Worm (Caenorhabditis elegans) whole organism, mixed stage, embryonic: Measurements from ENCODE around the gene F46G11.4.

ENCODE experiments used
- M03D4.4 ChIP-seq: sonication (generic microtip); optimal IDR thresholded peaks from 2 replicates; lab custom pipeline; 2017; ENCODE audit warnings: mild to moderate bottlenecking, missing genetic modification characterization, missing compliant biosample characterization
- bed-3 ChIP-seq: fragments of 200-800 bp; sonication (Bioruptor generic); optimal IDR thresholded peaks from 3 replicates; lab custom pipeline; 2018; ENCODE audit warnings: mild to moderate bottlenecking, missing genetic modification characterization, moderate library complexity, missing compliant biosample characterization
- ceh-43 ChIP-seq: fragments of 200-800 bp; sonication (Bioruptor generic); optimal IDR thresholded peaks from 2 replicates; lab custom pipeline; 2018; ENCODE audit warnings: mild to moderate bottlenecking, missing genetic modification characterization, moderate library complexity, missing compliant biosample characterization
- ceh-83 ChIP-seq: fragments of 200-800 bp; sonication (Bioruptor generic); optimal IDR thresholded peaks from 2 replicates; lab custom pipeline; 2018; ENCODE audit warnings: mild to moderate bottlenecking, missing genetic modification characterization, missing compliant biosample characterization
- ces-1 ChIP-seq: fragments of 150-350 bp; optimal IDR thresholded peaks from 2 replicates; lab custom pipeline; 2014; ENCODE audit warnings: missing biosample characterization, missing genetic modification reagents, missing genetic modification characterization
- cnd-1 ChIP-seq: fragments of 200-800 bp; sonication (Bioruptor generic); optimal IDR thresholded peaks from 2 replicates; lab custom pipeline; 2018; ENCODE audit warnings: mild to moderate bottlenecking, missing genetic modification characterization, missing compliant biosample characterization
- drap-1 ChIP-seq: fragments of 200-800 bp; sonication (Bioruptor generic); optimal IDR thresholded peaks from 3 replicates; lab custom pipeline; 2018; ENCODE audit warnings: mild to moderate bottlenecking, missing genetic modification characterization, missing compliant biosample characterization
- elt-1 ChIP-seq: sonication (generic microtip); optimal IDR thresholded peaks from 2 replicates; lab custom pipeline; 2017; ENCODE audit warnings: missing genetic modification characterization, mild to moderate bottlenecking, missing compliant biosample characterization, antibody characterized with exemption, moderate library complexity, borderline replicate concordance; ENCODE audit not compliant: insufficient read depth
- elt-3 ChIP-seq: fragments of 150-350 bp; optimal IDR thresholded peaks from 2 replicates; lab custom pipeline; 2014; ENCODE audit warnings: missing biosample characterization, missing genetic modification characterization
- flh-1 ChIP-seq: fragments of 200-800 bp; sonication (Bioruptor generic); optimal IDR thresholded peaks from 2 replicates; lab custom pipeline; 2018; ENCODE audit warnings: mild to moderate bottlenecking, missing genetic modification characterization, moderate library complexity, missing compliant biosample characterization
- ham-2 ChIP-seq: fragments of 200-800 bp; sonication (Bioruptor generic); optimal IDR thresholded peaks from 2 replicates; lab custom pipeline; 2018; ENCODE audit warnings: mild to moderate bottlenecking, missing genetic modification characterization, missing compliant biosample characterization
- hlh-1 ChIP-seq: fragments of 150-350 bp; optimal IDR thresholded peaks from 2 replicates; lab custom pipeline; 2014; ENCODE audit warnings: missing biosample characterization, missing genetic modification reagents, missing genetic modification characterization
- lin-13 ChIP-seq: fragments of 150-350 bp; optimal IDR thresholded peaks from 2 replicates; lab custom pipeline; 2014; ENCODE audit warnings: missing biosample characterization, missing genetic modification characterization
- lin-32 ChIP-seq: fragments of 200-800 bp; sonication (Bioruptor generic); optimal IDR thresholded peaks from 2 replicates; lab custom pipeline; 2018; ENCODE audit warnings: mild to moderate bottlenecking, missing genetic modification characterization, missing compliant biosample characterization
- lsy-2 ChIP-seq: fragments of 150-350 bp; optimal IDR thresholded peaks from 2 replicates; lab custom pipeline; 2014; ENCODE audit warnings: missing biosample characterization, missing genetic modification characterization
- mab-5 ChIP-seq: fragments of 150-350 bp; optimal IDR thresholded peaks from 2 replicates; lab custom pipeline; 2014; ENCODE audit warnings: missing biosample characterization, missing genetic modification characterization
- mep-1 ChIP-seq: fragments of 150-350 bp; optimal IDR thresholded peaks from 2 replicates; lab custom pipeline; 2017; ENCODE audit warnings: missing biosample characterization, missing genetic modification reagents, missing genetic modification characterization, inconsistent platforms
- mls-2 ChIP-seq: sonication (generic microtip); optimal IDR thresholded peaks from 2 replicates; lab custom pipeline; 2016; ENCODE audit warnings: mild to moderate bottlenecking, missing genetic modification characterization, moderate library complexity, missing compliant biosample characterization
- nhr-12 ChIP-seq: fragments of 150-350 bp; optimal IDR thresholded peaks from 2 replicates; lab custom pipeline; 2014; ENCODE audit warnings: missing biosample characterization, missing genetic modification characterization
- nhr-2 ChIP-seq: fragments of 150-350 bp; optimal IDR thresholded peaks from 2 replicates; lab custom pipeline; 2014; ENCODE audit warnings: missing biosample characterization, missing genetic modification characterization
- nhr-237 ChIP-seq: fragments of 150-350 bp; optimal IDR thresholded peaks from 2 replicates; lab custom pipeline; 2014; ENCODE audit warnings: missing biosample characterization, missing genetic modification characterization
- nhr-28 ChIP-seq: fragments of 150-350 bp; optimal IDR thresholded peaks from 2 replicates; lab custom pipeline; 2014; ENCODE audit warnings: missing biosample characterization, missing genetic modification characterization
- nhr-76 ChIP-seq: sonication (generic microtip); optimal IDR thresholded peaks from 2 replicates; lab custom pipeline; 2017; ENCODE audit warnings: missing biosample characterization, missing genetic modification characterization
- pha-4 ChIP-seq: fragments of 150-350 bp; optimal IDR thresholded peaks from 2 replicates; lab custom pipeline; 2018; ENCODE audit warnings: missing biosample characterization, missing genetic modification reagents, missing genetic modification characterization
- sem-2 ChIP-seq: fragments of 200-800 bp; sonication (Bioruptor generic); optimal IDR thresholded peaks from 2 replicates; lab custom pipeline; 2018; ENCODE audit warnings: mild to moderate bottlenecking, missing genetic modification characterization, missing compliant biosample characterization
- snpc-4 ChIP-seq: fragments of 150-350 bp; optimal IDR thresholded peaks from 2 replicates; lab custom pipeline; 2014; ENCODE audit warnings: missing biosample characterization, missing genetic modification characterization
- sptf-1 ChIP-seq: sonication (generic microtip); optimal IDR thresholded peaks from 2 replicates; lab custom pipeline; 2017; ENCODE audit warnings: mild to moderate bottlenecking, missing genetic modification characterization, moderate library complexity, missing compliant biosample characterization
- tbx-8 ChIP-seq: fragments of 200-800 bp; sonication (Bioruptor generic); optimal IDR thresholded peaks from 2 replicates; lab custom pipeline; 2018; ENCODE audit warnings: mild to moderate bottlenecking, missing genetic modification characterization, moderate library complexity, missing compliant biosample characterization
- unc-120 ChIP-seq: sonication (generic microtip); optimal IDR thresholded peaks from 2 replicates; lab custom pipeline; 2017; ENCODE audit warnings: missing genetic modification characterization, missing compliant biosample characterization; ENCODE audit not compliant: poor library complexity, severe bottlenecking
- unc-39 ChIP-seq: fragments of 150-350 bp; optimal IDR thresholded peaks from 2 replicates; lab custom pipeline; 2014; ENCODE audit warnings: missing biosample characterization, missing genetic modification characterization
- unc-62 ChIP-seq: fragments of 150-350 bp; optimal IDR thresholded peaks from 2 replicates; lab custom pipeline; 2014; ENCODE audit warnings: missing biosample characterization, missing genetic modification reagents, missing genetic modification characterization
- ztf-11 ChIP-seq: fragments of 150-350 bp; optimal IDR thresholded peaks from 2 replicates; lab custom pipeline; 2014; ENCODE audit warnings: missing biosample characterization, missing genetic modification characterization

The F46G11.4 gene

ce11 chrX:5816346-5816745 lies 17.8 kb upstream of the F46G11.4 start:
- TF ChIP-seq mep-1 (tag; lab: Kevin White, UChicago) (no peak), mls-2 (peak; percentile 73), nhr-76 (tag; lab: Kevin White, UChicago) (no peak), nhr-28 (tag; lab: Kevin White, UChicago) (no peak), M03D4.4 (tag; lab: Kevin White, UChicago) (peak; percentile 50), elt-3 (tag; lab: Kevin White, UChicago) (no peak), ceh-83 (GFP tag; lab: Kevin White, UChicago) (no peak), snpc-4 (no peak), ceh-43 (GFP tag; lab: Kevin White, UChicago) (no peak), nhr-237 (tag; lab: Kevin White, UChicago) (no peak), unc-39 (tag; lab: Kevin White, UChicago) (no peak), flh-1 (GFP tag; lab: Kevin White, UChicago) (no peak), ces-1 (GFP tag; lab: Kevin White, UChicago) (peak; percentile 24), unc-120 (peak; percentile 50), lin-13 (tag; lab: Kevin White, UChicago) (no peak), hlh-1 (tag; lab: Kevin White, UChicago) (no peak), sptf-1 (tag; lab: Kevin White, UChicago) (peak; percentile 14), nhr-2 (tag; lab: Kevin White, UChicago) (no peak), cnd-1 (peak; percentile 11), ham-2 (GFP tag; lab: Kevin White, UChicago) (peak; percentile 13), sem-2 (GFP tag; lab: Kevin White, UChicago) (no peak), drap-1 (GFP tag; lab: Kevin White, UChicago) (peak; percentile 54), lsy-2 (no peak)

ce11 chrX:5815343-5815742 lies 16.8 kb upstream of the F46G11.4 start:
- TF ChIP-seq mab-5 (tag; lab: Kevin White, UChicago) (no peak), hlh-1 (tag; lab: Kevin White, UChicago) (peak; percentile 49), sem-2 (GFP tag; lab: Kevin White, UChicago) (no peak)

ce11 chrX:5814342-5814741 lies 15.8 kb upstream of the F46G11.4 start:
- TF ChIP-seq nhr-237 (tag; lab: Kevin White, UChicago) (no peak), ces-1 (GFP tag; lab: Kevin White, UChicago) (no peak), bed-3 (GFP tag; lab: Kevin White, UChicago) (no peak), sem-2 (GFP tag; lab: Kevin White, UChicago) (no peak), tbx-8 (GFP tag; lab: Kevin White, UChicago) (no peak), nhr-76 (tag; lab: Kevin White, UChicago) (no peak), lsy-2 (no peak), sptf-1 (tag; lab: Kevin White, UChicago) (no peak), lin-32 (GFP tag; lab: Kevin White, UChicago) (no peak), mls-2 (no peak), ham-2 (GFP tag; lab: Kevin White, UChicago) (no peak), lin-13 (tag; lab: Kevin White, UChicago) (no peak), unc-62 (no peak), mep-1 (tag; lab: Kevin White, UChicago) (no peak), pha-4 (tag; lab: Kevin White, UChicago) (no peak), M03D4.4 (tag; lab: Kevin White, UChicago) (no peak), hlh-1 (tag; lab: Kevin White, UChicago) (no peak)

ce11 chrX:5813030-5813429 lies 14.4 kb upstream of the F46G11.4 start:
- TF ChIP-seq elt-1 (tag; lab: Kevin White, UChicago): no peak
- TF ChIP-seq snpc-4: no peak
- TF ChIP-seq lin-13 (tag; lab: Kevin White, UChicago): no peak
- no peak for TF ChIP-seq mls-2
- no peak for TF ChIP-seq unc-62
- TF ChIP-seq ceh-83 (GFP tag; lab: Kevin White, UChicago): no peak
- no peak for TF ChIP-seq unc-39 (tag; lab: Kevin White, UChicago)
- no peak for TF ChIP-seq mab-5 (tag; lab: Kevin White, UChicago)
- TF ChIP-seq ces-1 (GFP tag; lab: Kevin White, UChicago): no peak
- no peak for TF ChIP-seq lin-32 (GFP tag; lab: Kevin White, UChicago)
- TF ChIP-seq ceh-43 (GFP tag; lab: Kevin White, UChicago): no peak
- TF ChIP-seq nhr-12: no peak
- no peak for TF ChIP-seq lsy-2
- no peak for TF ChIP-seq unc-120
- TF ChIP-seq ztf-11: no peak
- TF ChIP-seq elt-3 (tag; lab: Kevin White, UChicago): no peak
- no peak for TF ChIP-seq mep-1 (tag; lab: Kevin White, UChicago)
